Worm (Caenorhabditis elegans) whole organism, late embryonic: ENCODE data around the gene F12D9.2.

Experiments used
- ama-1 ChIP-seq: fragments of 150-350 bp; optimal IDR thresholded peaks from 2 replicates; lab custom pipeline; 2014
- ceh-14 ChIP-seq: sonication (generic microtip); optimal IDR thresholded peaks from 2 replicates; lab custom pipeline; 2016; ENCODE audit warnings: missing genotype, missing genetic modification characterization, missing compliant biosample characterization
- ceh-2 ChIP-seq: sonication (generic microtip); optimal IDR thresholded peaks from 2 replicates; lab custom pipeline; 2016; ENCODE audit warnings: missing genotype, missing genetic modification characterization, missing compliant biosample characterization
- elt-2 ChIP-seq: sonication (generic microtip); optimal IDR thresholded peaks from 2 replicates; lab custom pipeline; 2016; ENCODE audit warnings: missing genetic modification reagents, missing genetic modification characterization, missing compliant biosample characterization
- fkh-10 ChIP-seq: fragments of 150-350 bp; optimal IDR thresholded peaks from 2 replicates; lab custom pipeline; 2014; ENCODE audit warnings: missing biosample characterization, missing genetic modification reagents, missing genetic modification characterization
- lin-11 ChIP-seq: fragments of 200-800 bp; sonication (Bioruptor generic); optimal IDR thresholded peaks from 2 replicates; lab custom pipeline; 2018; ENCODE audit warnings: mild to moderate bottlenecking, missing genetic modification characterization, missing compliant biosample characterization
- nfya-1 ChIP-seq: sonication (generic microtip); optimal IDR thresholded peaks from 2 replicates; lab custom pipeline; 2017; ENCODE audit warnings: missing genetic modification characterization, mild to moderate bottlenecking, missing compliant biosample characterization, antibody characterized with exemption, moderate library complexity
- nhr-232 ChIP-seq: sonication (generic microtip); optimal IDR thresholded peaks from 2 replicates; lab custom pipeline; 2016; ENCODE audit warnings: missing genetic modification characterization, missing compliant biosample characterization
- pros-1 ChIP-seq: fragments of 150-350 bp; optimal IDR thresholded peaks from 2 replicates; lab custom pipeline; 2014; ENCODE audit warnings: missing biosample characterization, missing genetic modification reagents, missing genetic modification characterization
- unc-42 ChIP-seq: sonication (generic microtip); optimal IDR thresholded peaks from 2 replicates; lab custom pipeline; 2016; ENCODE audit warnings: missing genotype, missing genetic modification characterization, missing compliant biosample characterization

ce11 chrX:8604160-8604559 is 42.7 kb downstream of the F12D9.2 start:
- no peak for TF ChIP-seq ceh-2 (tag; lab: Kevin White, UChicago)
- no peak for TF ChIP-seq pros-1 (tag; lab: Kevin White, UChicago)
- no peak for TF ChIP-seq fkh-10
- TF ChIP-seq ceh-14 (tag; lab: Kevin White, UChicago) = no peak
- TF ChIP-seq unc-42 (tag; lab: Kevin White, UChicago) = no peak
- TF ChIP-seq nhr-232 (tag; lab: Kevin White, UChicago) = no peak
- no peak for TF ChIP-seq elt-2
- no peak for TF ChIP-seq nfya-1 (tag; lab: Kevin White, UChicago)
- TF ChIP-seq lin-11 (tag; lab: Kevin White, UChicago) = no peak
- TF ChIP-seq ama-1 (lab: Kevin White, UChicago) = no peak
